Worm (Caenorhabditis elegans) whole organism, young adult: Measurements from ENCODE around the gene ZC506.1.

Experiments
- C06A6.2 ChIP-seq: fragments of 200-800 bp; sonication (Bioruptor generic); conservative IDR thresholded peaks from 2 replicates; pipeline ENCODE4 v1.3.6; 2022; ENCODE audit warnings: missing genetic modification characterization, missing compliant biosample characterization
- C17E4.6 ChIP-seq: fragments of 200-800 bp; sonication (Bioruptor generic); IDR thresholded peaks from 2 replicates; pipeline ENCODE4 v1.3.6; 2022; ENCODE audit warnings: missing genetic modification reagents, missing genetic modification characterization, missing compliant biosample characterization
- D2030.7 ChIP-seq: fragments of 200-800 bp; sonication (Bioruptor generic); IDR thresholded peaks from 2 replicates; pipeline ENCODE4 v1.3.6; 2022; ENCODE audit warnings: missing genetic modification reagents, missing genetic modification characterization, missing compliant biosample characterization
- F57A8.1 ChIP-seq: fragments of 200-800 bp; sonication (Bioruptor generic); optimal IDR thresholded peaks from 2 replicates; lab custom pipeline; 2018; ENCODE audit warnings: mild to moderate bottlenecking, missing genetic modification characterization, moderate library complexity, missing compliant biosample characterization
- F57C9.4 ChIP-seq: sonication (generic microtip); optimal IDR thresholded peaks from 2 replicates; lab custom pipeline; 2017; ENCODE audit warnings: mild to moderate bottlenecking, missing genetic modification characterization, missing compliant biosample characterization
- ZK185.1 ChIP-seq: sonication (generic microtip); optimal IDR thresholded peaks from 2 replicates; lab custom pipeline; 2016; ENCODE audit warnings: mild to moderate bottlenecking, missing genetic modification characterization, missing compliant biosample characterization; ENCODE audit not compliant: poor library complexity, severe bottlenecking
- atf-7 ChIP-seq: sonication (generic microtip); optimal IDR thresholded peaks from 2 replicates; lab custom pipeline; 2017; ENCODE audit warnings: mild to moderate bottlenecking, missing genetic modification characterization, missing compliant biosample characterization
- attf-6 ChIP-seq: fragments of 200-800 bp; sonication (Bioruptor generic); IDR thresholded peaks from 2 replicates; pipeline ENCODE4 v1.3.6; 2022; ENCODE audit warnings: missing genetic modification reagents, missing genetic modification characterization, missing compliant biosample characterization
- bed-1 ChIP-seq: fragments of 200-800 bp; sonication (Bioruptor generic); IDR thresholded peaks from 2 replicates; pipeline ENCODE4 v1.3.6; 2022; ENCODE audit warnings: missing genetic modification reagents, missing genetic modification characterization, missing compliant biosample characterization
- bed-2 ChIP-seq: fragments of 200-800 bp; sonication (Bioruptor generic); IDR thresholded peaks from 2 replicates; pipeline ENCODE4 v1.3.6; 2022; ENCODE audit warnings: missing genetic modification reagents, missing genetic modification characterization, missing compliant biosample characterization
- cebp-1 ChIP-seq, 2 experiments: fragments of 200-800 bp in 1 of 2; sonication (Bioruptor generic) in 1 of 2; sonication (generic microtip) in 1 of 2; IDR thresholded peaks in 1 of 2; optimal IDR thresholded peaks in 1 of 2; 2 replicates each; pipeline versions ENCODE4 v1.3.6 to Lab custom; 2017 to 2022; ENCODE audit warnings: missing compliant biosample characterization in 2 of 2, missing genetic modification characterization in 2 of 2, mild to moderate bottlenecking in 1 of 2, missing genetic modification reagents in 1 of 2, moderate library complexity in 1 of 2
- ceh-27 ChIP-seq: fragments of 200-800 bp; sonication (Bioruptor generic); optimal IDR thresholded peaks from 2 replicates; lab custom pipeline; 2018; ENCODE audit warnings: mild to moderate bottlenecking, missing genetic modification characterization, moderate library complexity, missing compliant biosample characterization
- ceh-58 ChIP-seq: fragments of 200-800 bp; sonication (Bioruptor generic); IDR thresholded peaks from 2 replicates; pipeline ENCODE4 v1.3.6; 2022; ENCODE audit warnings: missing genetic modification characterization, missing compliant biosample characterization
- ceh-79 ChIP-seq: sonication (generic microtip); optimal IDR thresholded peaks from 2 replicates; lab custom pipeline; 2017; ENCODE audit warnings: mild to moderate bottlenecking, missing genetic modification characterization, missing compliant biosample characterization
- chd-7 ChIP-seq: sonication (generic microtip); optimal IDR thresholded peaks from 2 replicates; lab custom pipeline; 2016; ENCODE audit warnings: mild to moderate bottlenecking, missing genetic modification characterization, moderate library complexity, missing compliant biosample characterization
- dpl-1 ChIP-seq: fragments of 150-350 bp; optimal IDR thresholded peaks from 2 replicates; lab custom pipeline; 2014; ENCODE audit warnings: missing biosample characterization, missing genetic modification reagents, missing genetic modification characterization
- ekl-4 ChIP-seq: fragments of 200-800 bp; sonication (Bioruptor generic); IDR thresholded peaks from 2 replicates; pipeline ENCODE4 v1.3.6; 2022; ENCODE audit warnings: missing genetic modification reagents, missing genetic modification characterization, missing compliant biosample characterization
- ets-4 ChIP-seq: fragments of 200-800 bp; sonication (Bioruptor generic); optimal IDR thresholded peaks from 2 replicates; lab custom pipeline; 2018; ENCODE audit warnings: mild to moderate bottlenecking, missing genetic modification characterization, missing compliant biosample characterization
- hmg-1.2 ChIP-seq: fragments of 200-800 bp; sonication (Bioruptor generic); IDR thresholded peaks from 2 replicates; pipeline ENCODE4 v1.3.6; 2022; ENCODE audit warnings: missing genetic modification reagents, missing genetic modification characterization, missing compliant biosample characterization
- hrde-1 ChIP-seq: sonication (generic microtip); optimal IDR thresholded peaks from 2 replicates; lab custom pipeline; 2016; ENCODE audit warnings: missing genetic modification characterization, mild to moderate bottlenecking, missing compliant biosample characterization, moderate library complexity, missing genotype, missing genetic modification reagents, borderline replicate concordance
- let-607 ChIP-seq, 2 experiments: fragments of 200-800 bp in 1 of 2; sonication (Bioruptor generic) in 1 of 2; sonication (generic microtip) in 1 of 2; optimal IDR thresholded peaks; 2 replicates each; lab custom pipeline; 2016 to 2018; ENCODE audit warnings: mild to moderate bottlenecking in 2 of 2, missing compliant biosample characterization in 2 of 2, missing genetic modification characterization in 2 of 2, moderate library complexity in 2 of 2, missing genotype in 1 of 2
- lin-26 ChIP-seq: fragments of 200-800 bp; sonication (Bioruptor generic); IDR thresholded peaks from 2 replicates; pipeline ENCODE4 v1.3.6; 2022; ENCODE audit warnings: missing genetic modification reagents, missing genetic modification characterization, missing compliant biosample characterization
- lin-35 ChIP-seq, 3 experiments: fragments of 150-350 bp in 2 of 3; sonication (generic microtip) in 1 of 3; optimal IDR thresholded peaks; 2 replicates each; lab custom pipeline; 2014 to 2018; ENCODE audit warnings: missing biosample characterization in 3 of 3, missing genetic modification characterization in 3 of 3, missing genetic modification reagents in 3 of 3
- madf-8 ChIP-seq: fragments of 200-800 bp; sonication (Bioruptor generic); conservative IDR thresholded peaks from 2 replicates; pipeline ENCODE4 v1.3.6; 2022; ENCODE audit warnings: missing genetic modification reagents, missing genetic modification characterization, missing compliant biosample characterization
- mel-28 ChIP-seq: sonication (generic microtip); optimal IDR thresholded peaks from 2 replicates; lab custom pipeline; 2016; ENCODE audit warnings: borderline replicate concordance, mild to moderate bottlenecking, missing genetic modification characterization, missing compliant biosample characterization
- nfya-1 ChIP-seq: sonication (generic microtip); optimal IDR thresholded peaks from 2 replicates; lab custom pipeline; 2017; ENCODE audit warnings: antibody characterized with exemption, missing compliant biosample characterization, missing genetic modification characterization, borderline replicate concordance; ENCODE audit not compliant: insufficient read depth
- nhr-179 ChIP-seq: sonication (generic microtip); optimal IDR thresholded peaks from 2 replicates; lab custom pipeline; 2016; ENCODE audit warnings: mild to moderate bottlenecking, missing genetic modification characterization, missing compliant biosample characterization
- nhr-80 ChIP-seq: sonication (generic microtip); optimal IDR thresholded peaks from 2 replicates; lab custom pipeline; 2016; ENCODE audit warnings: missing genetic modification characterization, missing compliant biosample characterization
- rec-8 ChIP-seq, 2 experiments: sonication (generic microtip); optimal IDR thresholded peaks; 2 replicates each; lab custom pipeline; 2016; ENCODE audit warnings: mild to moderate bottlenecking in 2 of 2, missing genetic modification characterization in 2 of 2, missing genetic modification reagents in 2 of 2, missing genotype in 2 of 2, missing biosample characterization in 1 of 2, missing compliant biosample characterization in 1 of 2, moderate library complexity in 1 of 2
- snpc-1.1 ChIP-seq: sonication (generic microtip); optimal IDR thresholded peaks from 2 replicates; lab custom pipeline; 2017; ENCODE audit warnings: missing genetic modification characterization, mild to moderate bottlenecking, missing compliant biosample characterization, antibody characterized with exemption, moderate library complexity, missing genotype, missing genetic modification reagents; ENCODE audit not compliant: insufficient read depth
- xnd-1 ChIP-seq: sonication (generic microtip); optimal IDR thresholded peaks from 2 replicates; lab custom pipeline; 2016; ENCODE audit warnings: missing genotype, missing genetic modification reagents, missing genetic modification characterization, missing compliant biosample characterization
- ztf-25 ChIP-seq: fragments of 200-800 bp; sonication (Bioruptor generic); IDR thresholded peaks from 2 replicates; pipeline ENCODE4 v1.3.6; 2022; ENCODE audit warnings: missing genetic modification reagents, missing genetic modification characterization, missing compliant biosample characterization

Gene ZC506.1

DNA sequence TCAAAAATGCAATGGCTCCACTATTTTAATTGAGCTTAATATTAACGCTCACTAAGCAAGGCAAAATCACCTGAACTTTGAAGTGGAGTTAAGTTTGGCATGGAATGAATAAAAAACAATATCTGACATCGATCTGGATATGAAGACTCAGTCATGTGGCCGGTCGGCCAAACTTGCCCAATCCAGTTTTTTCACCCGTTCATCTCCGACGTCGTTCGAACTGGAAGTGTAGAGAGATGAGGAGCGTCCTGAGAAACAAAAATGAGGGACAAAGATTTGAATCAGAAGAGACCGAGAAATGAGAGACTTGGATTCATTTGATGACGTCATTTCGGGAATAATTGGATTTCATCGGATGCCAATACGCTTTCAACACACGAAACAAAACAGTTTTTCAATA lies 20.7 kb upstream of the ZC506.1 start:
- no peak for TF ChIP-seq ceh-58 (GFP tag; lab: Robert Waterston, UW)
- no peak for TF ChIP-seq xnd-1 (tag; lab: Kevin White, UChicago)
- no peak for TF ChIP-seq rec-8 (tag; optimal IDR thresholded peaks at IDR 0.05; lab: Kevin White, UChicago)
- TF ChIP-seq chd-7 (tag; lab: Kevin White, UChicago) = no peak
- no peak for TF ChIP-seq hrde-1 (tag; lab: Kevin White, UChicago)
- no peak for TF ChIP-seq nfya-1 (tag; lab: Kevin White, UChicago)
- TF ChIP-seq bed-2 (GFP tag; lab: Robert Waterston, UW) = no peak
- no peak for TF ChIP-seq cebp-1 (GFP tag; IDR thresholded peaks at IDR 0.05; lab: Robert Waterston, UW)
- TF ChIP-seq cebp-1 (tag; optimal IDR thresholded peaks at IDR 0.05; lab: Kevin White, UChicago) = no peak
- no peak for TF ChIP-seq ZK185.1 (tag; lab: Kevin White, UChicago)
- TF ChIP-seq attf-6 (GFP tag; lab: Robert Waterston, UW) = no peak
- no peak for TF ChIP-seq bed-1 (GFP tag; lab: Robert Waterston, UW)
- TF ChIP-seq snpc-1.1 = no peak

- TF ChIP-seq atf-7 (tag; lab: Kevin White, UChicago) (no peak), cebp-1 (GFP tag; IDR thresholded peaks at IDR 0.05; lab: Robert Waterston, UW) (peak; percentile 39; the same call in 1 of the 2 replicates), cebp-1 (tag; optimal IDR thresholded peaks at IDR 0.05; lab: Kevin White, UChicago) (peak; percentile 73)
Measured at ce11 chrX:9938537-9938936, 20.2 kb upstream of the ZC506.1 start, which contains the start of the genes C17G1.5 and C17G1.14. C17G1.5 (plus strand) TSS chrX:9938802. C17G1.14 (plus strand) TSS chrX:9938813.

DNA sequence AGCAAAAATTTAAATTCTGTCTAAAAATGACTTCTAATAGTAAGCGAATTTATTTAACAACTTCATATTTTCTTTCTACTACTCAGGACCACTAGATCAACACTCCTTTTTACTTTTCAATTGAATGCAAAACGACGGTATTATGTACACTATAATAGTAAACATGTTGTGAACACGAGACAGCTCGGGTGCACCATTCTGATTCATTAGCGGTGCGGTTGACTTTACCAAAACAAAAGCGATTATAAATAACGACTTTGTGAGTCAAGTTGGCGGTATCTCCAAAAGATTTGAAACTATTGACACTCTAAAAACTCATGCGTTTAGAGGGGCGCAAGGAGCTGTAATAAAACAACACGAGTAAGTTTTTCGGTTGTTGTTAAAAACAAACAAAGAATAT lies 18.2 kb upstream of the ZC506.1 start:
- TF ChIP-seq C17E4.6 (no peak), ets-4 (no peak), F57C9.4 (tag; lab: Kevin White, UChicago) (no peak), let-607 (tag; optimal IDR thresholded peaks at IDR 0.05; lab: Kevin White, UChicago) (no peak), mel-28 (tag; lab: Kevin White, UChicago) (no peak), F57A8.1 (GFP tag; lab: Kevin White, UChicago) (no peak), C06A6.2 (no peak), madf-8 (GFP tag; lab: Robert Waterston, UW) (no peak), ztf-25 (GFP tag; lab: Robert Waterston, UW) (no peak), lin-26 (GFP tag; lab: Robert Waterston, UW) (no peak), dpl-1 (GFP tag; lab: Kevin White, UChicago) (no peak), xnd-1 (tag; lab: Kevin White, UChicago) (no peak), ceh-27 (GFP tag; lab: Kevin White, UChicago) (no peak), ceh-79 (tag; lab: Kevin White, UChicago) (no peak), lin-35 (GFP tag; optimal IDR thresholded peaks at IDR 0.05; lab: Kevin White, UChicago) (no peak), nhr-80 (no peak), nhr-179 (tag; lab: Kevin White, UChicago) (no peak)

DNA sequence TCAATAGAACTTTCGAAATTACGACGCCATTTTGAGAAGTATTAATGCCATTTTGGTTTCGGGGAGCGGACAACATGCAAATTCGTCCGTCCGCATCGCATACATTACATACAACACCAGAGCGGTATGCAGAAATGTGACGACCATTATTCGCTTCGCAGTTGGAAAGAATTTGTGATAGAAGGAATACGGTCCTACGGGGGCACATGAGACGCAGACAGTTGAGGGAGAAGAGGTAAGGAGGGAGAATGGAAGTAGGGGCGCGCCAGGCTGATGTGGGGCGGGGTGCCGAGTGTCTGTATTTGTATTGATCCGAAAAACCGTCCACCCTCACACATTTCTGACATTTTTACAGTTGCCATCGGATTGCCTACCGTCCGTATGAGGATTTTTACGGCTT lies 17.4 kb upstream of the ZC506.1 start:
- TF ChIP-seq D2030.7 (GFP tag; lab: Robert Waterston, UW) (no peak), hmg-1.2 (peak; percentile 16; the same call in 1 of the 2 replicates), ekl-4 (GFP tag; lab: Robert Waterston, UW) (0 out of 2 replicates have a peak, but pooled peaks have one; percentile 19)
